Worm (Caenorhabditis elegans): ENCODE results near the gene F21D12.3.

- TF ChIP-seq ama-1 (optimal IDR thresholded peaks at IDR 0.05) (no peak), pha-4 (tag; optimal IDR thresholded peaks at IDR 0.05) (no peak), ztf-11 (tag; optimal IDR thresholded peaks at IDR 0.05) (no peak), pqm-1 (tag; optimal IDR thresholded peaks at IDR 0.05) (no peak), nhr-11 (tag; optimal IDR thresholded peaks at IDR 0.05) (no peak), egl-27 (tag; optimal IDR thresholded peaks at IDR 0.05) (no peak)
Observed at ce11 chrII:7298197-7298682, 25.6 kb downstream of the F21D12.3 start, which contains the start of gene puf-8.
